Fruit fly (Drosophila melanogaster): ENCODE results near the gene ssp2.

ssp2 gene

dm6 chr3L:13964635-13965501, at the start of gene ssp2, which contains the start of the genes Meics and Nxf3 (continued):
- no peak for TF ChIP-seq crc (GFP tag; optimal IDR thresholded peaks at IDR 0.05)
- no peak for TF ChIP-seq tx (GFP tag; optimal IDR thresholded peaks at IDR 0.05)
- no peak for TF ChIP-seq cwo (GFP tag; optimal IDR thresholded peaks at IDR 0.05)
- peak; percentile 21; the same call in 1 of the 2 replicates for TF ChIP-seq CG17328 (GFP tag; IDR thresholded peaks at IDR 0.05)
- TF ChIP-seq Chrac-16 (GFP tag; optimal IDR thresholded peaks at IDR 0.05) = peak; percentile 7
- TF ChIP-seq kah (GFP tag; optimal IDR thresholded peaks at IDR 0.05) = no peak
- no peak for TF ChIP-seq Trl (optimal IDR thresholded peaks at IDR 0.05)
- no peak for TF ChIP-seq Trl (GFP tag; optimal IDR thresholded peaks at IDR 0.05)
- TF ChIP-seq gem (tag; optimal IDR thresholded peaks at IDR 0.05) = no peak
- TF ChIP-seq Pdp1 (GFP tag; optimal IDR thresholded peaks at IDR 0.05) = peak in 1 of 2 experiments; percentile 7
- TF ChIP-seq tin (GFP tag; optimal IDR thresholded peaks at IDR 0.05) = peak; percentile 38
- TF ChIP-seq HLH4C (GFP tag; IDR thresholded peaks at IDR 0.05; ENCODE audit: partially characterized antibody) = peak; percentile 47; the same call in 1 of the 3 replicates
- TF ChIP-seq CG2712 (tag; optimal IDR thresholded peaks at IDR 0.05) = peak; percentile 30
- TF ChIP-seq Nf-YC (tag; optimal IDR thresholded peaks at IDR 0.05) = no peak
- TF ChIP-seq CG9727 (GFP tag; optimal IDR thresholded peaks at IDR 0.05) = peak; percentile 56
- peak; percentile 3; the same call in 1 of the 2 replicates for TF ChIP-seq Rx (GFP tag; IDR thresholded peaks at IDR 0.05)
- no peak for TF ChIP-seq psq (GFP tag; optimal IDR thresholded peaks at IDR 0.05)
- TF ChIP-seq Hmr (GFP tag; optimal IDR thresholded peaks at IDR 0.05) = no peak
- TF ChIP-seq CG10321 (GFP tag; IDR thresholded peaks at IDR 0.05) = no peak
- TF ChIP-seq CG12155 (GFP tag; optimal IDR thresholded peaks at IDR 0.05) = peak; percentile 2
- peak; percentile 48; the same call in 1 of the 2 replicates for TF ChIP-seq unc-4 (GFP tag; IDR thresholded peaks at IDR 0.05; ENCODE audit: partially characterized antibody)
- no peak for TF ChIP-seq pb (GFP tag; optimal IDR thresholded peaks at IDR 0.05)
- no peak for TF ChIP-seq gsb (GFP tag; IDR thresholded peaks at IDR 0.05)
- TF ChIP-seq inv (GFP tag; IDR thresholded peaks at IDR 0.05; ENCODE audit: partially characterized antibody) = peak; percentile 46
- TF ChIP-seq CG6175 (GFP tag; IDR thresholded peaks at IDR 0.05) = no peak
- TF ChIP-seq Sry-δ (GFP tag; optimal IDR thresholded peaks at IDR 0.05) = peak; percentile 87
- peak; percentile 13 for TF ChIP-seq Myb (GFP tag; optimal IDR thresholded peaks at IDR 0.05)
- no peak for TF ChIP-seq Lim3 (GFP tag; IDR thresholded peaks at IDR 0.05)
- TF ChIP-seq CG16779 (GFP tag; IDR thresholded peaks at IDR 0.05) = no peak
- no peak for TF ChIP-seq corto (GFP tag; optimal IDR thresholded peaks at IDR 0.05)
- peak; percentile 58 for TF ChIP-seq CG12391 (tag; optimal IDR thresholded peaks at IDR 0.05)
- TF ChIP-seq CG9817 (tag; optimal IDR thresholded peaks at IDR 0.05) = peak; percentile 11
- no peak for TF ChIP-seq CG6854 (GFP tag; optimal IDR thresholded peaks at IDR 0.05)
- no peak for TF ChIP-seq emc (GFP tag; optimal IDR thresholded peaks at IDR 0.05)
- TF ChIP-seq prd (optimal IDR thresholded peaks at IDR 0.05) = no peak
- TF ChIP-seq prd (GFP tag; IDR thresholded peaks at IDR 0.05) = peak; percentile 39; the same call in 1 of the 3 replicates
- peak; percentile 99 for TF ChIP-seq Blimp-1 (GFP tag; optimal IDR thresholded peaks at IDR 0.05)
- TF ChIP-seq chm (GFP tag; IDR thresholded peaks at IDR 0.05) = peak; percentile 63
- no peak for TF ChIP-seq Usf (GFP tag; optimal IDR thresholded peaks at IDR 0.05)
- TF ChIP-seq CG4820 (GFP tag; optimal IDR thresholded peaks at IDR 0.05) = no peak
- TF ChIP-seq Drgx (GFP tag; IDR thresholded peaks at IDR 0.05) = no peak
- TF ChIP-seq Hsf (GFP tag; optimal IDR thresholded peaks at IDR 0.05) = no peak
- TF ChIP-seq CG31365 (tag; optimal IDR thresholded peaks at IDR 0.05) = no peak
- no peak for TF ChIP-seq dysf (GFP tag; IDR thresholded peaks at IDR 0.05)
- TF ChIP-seq CHES-1-like (GFP tag; optimal IDR thresholded peaks at IDR 0.05) = peak; percentile 17
- no peak for TF ChIP-seq tup (GFP tag; optimal IDR thresholded peaks at IDR 0.05)
- TF ChIP-seq CG6272 (GFP tag; IDR thresholded peaks at IDR 0.05) = no peak
- peak; percentile 81 for TF ChIP-seq row (GFP tag; IDR thresholded peaks at IDR 0.05)
- no peak for TF ChIP-seq Ravus (GFP tag; IDR thresholded peaks at IDR 0.05)
- no peak for TF ChIP-seq PHDP (tag; optimal IDR thresholded peaks at IDR 0.05)
